Fruit fly (Drosophila melanogaster) whole organism, embryonic: Measurements from ENCODE around the gene mRpL10.

ENCODE experiments used
- Atf3 ChIP-seq: fragments of 200-800 bp; sonication (Bioruptor generic); optimal IDR thresholded peaks from 3 replicates; lab custom pipeline; 2016; ENCODE audit warnings: missing biosample characterization, missing genetic modification characterization
- CG1024 ChIP-seq: fragments of 200-800 bp; sonication (Bioruptor generic); IDR thresholded peaks from 2 replicates; pipeline ENCODE4 v1.3.6; 2022; ENCODE audit warnings: missing biosample characterization, missing genetic modification characterization
- CG10267 ChIP-seq: fragments of 200-800 bp; sonication (Bioruptor generic); optimal IDR thresholded peaks from 2 replicates; lab custom pipeline; 2018; ENCODE audit warnings: missing biosample characterization, mild to moderate bottlenecking, missing genetic modification characterization, moderate library complexity
- CG11456 ChIP-seq: fragments of 200-800 bp; sonication (Bioruptor generic); IDR thresholded peaks from 3 replicates; pipeline ENCODE4 v1.3.6; 2022; ENCODE audit warnings: missing biosample characterization, missing genetic modification characterization
- CG11504 ChIP-seq: fragments of 200-800 bp; sonication (Bioruptor generic); optimal IDR thresholded peaks from 3 replicates; lab custom pipeline; 2019; ENCODE audit warnings: missing biosample characterization, mild to moderate bottlenecking, missing genetic modification characterization, moderate library complexity
- CG18764 ChIP-seq: fragments of 200-800 bp; sonication (Bioruptor generic); optimal IDR thresholded peaks from 3 replicates; lab custom pipeline; 2016; ENCODE audit warnings: missing biosample characterization, missing genetic modification characterization
- CG2116 ChIP-seq: fragments of 200-800 bp; sonication (Bioruptor generic); optimal IDR thresholded peaks from 3 replicates; lab custom pipeline; 2018; ENCODE audit warnings: missing biosample characterization, mild to moderate bottlenecking, missing genetic modification characterization
- CG2712 ChIP-seq: fragments of 200-800 bp; optimal IDR thresholded peaks from 3 replicates; lab custom pipeline; 2019; ENCODE audit warnings: missing biosample characterization, mild to moderate bottlenecking, missing genetic modification characterization, moderate library complexity
- CG31388 ChIP-seq: fragments of 200-800 bp; sonication (Bioruptor generic); optimal IDR thresholded peaks from 2 replicates; lab custom pipeline; 2016; ENCODE audit warnings: missing biosample characterization, missing genetic modification characterization
- CG32532 ChIP-seq: fragments of 200-800 bp; sonication (Bioruptor generic); IDR thresholded peaks from 2 replicates; pipeline ENCODE4 v1.3.6; 2022; ENCODE audit warnings: missing biosample characterization, missing genetic modification characterization
- CG33213 ChIP-seq: fragments of 200-800 bp; sonication (Bioruptor generic); optimal IDR thresholded peaks from 3 replicates; lab custom pipeline; 2016; ENCODE audit warnings: missing biosample characterization, missing genetic modification characterization
- CG4707 ChIP-seq: fragments of 200-800 bp; sonication (Bioruptor generic); optimal IDR thresholded peaks from 2 replicates; lab custom pipeline; 2018; ENCODE audit warnings: missing biosample characterization, mild to moderate bottlenecking, missing genetic modification characterization, moderate library complexity
- CG6689 ChIP-seq: fragments of 200-800 bp; sonication (Bioruptor generic); IDR thresholded peaks from 2 replicates; pipeline ENCODE4 v1.3.6; 2022; ENCODE audit warnings: missing biosample characterization, missing genetic modification characterization
- CG6765 ChIP-seq: fragments of 200-800 bp; sonication (Bioruptor generic); optimal IDR thresholded peaks from 3 replicates; lab custom pipeline; 2017; ENCODE audit warnings: missing biosample characterization, mild to moderate bottlenecking, missing genetic modification characterization
- CG7987 ChIP-seq: fragments of 200-800 bp; sonication (Bioruptor generic); optimal IDR thresholded peaks from 2 replicates; lab custom pipeline; 2018; ENCODE audit warnings: missing biosample characterization, mild to moderate bottlenecking, missing genetic modification characterization, moderate library complexity
- CG9609 ChIP-seq: fragments of 200-800 bp; sonication (Bioruptor generic); optimal IDR thresholded peaks from 3 replicates; lab custom pipeline; 2016; ENCODE audit warnings: missing biosample characterization, missing genetic modification characterization
- CoRest ChIP-seq: fragments of 200-800 bp; sonication (Bioruptor generic); optimal IDR thresholded peaks from 3 replicates; lab custom pipeline; 2018; ENCODE audit warnings: missing biosample characterization, mild to moderate bottlenecking, missing genetic modification characterization, moderate library complexity
- D19B ChIP-seq: fragments of 200-800 bp; sonication (Bioruptor generic); optimal IDR thresholded peaks from 2 replicates; lab custom pipeline; 2017; ENCODE audit warnings: missing biosample characterization, mild to moderate bottlenecking, missing genetic modification characterization
- Dip3 ChIP-seq: fragments of 200-800 bp; sonication (Bioruptor generic); optimal IDR thresholded peaks from 3 replicates; lab custom pipeline; 2016; ENCODE audit warnings: missing biosample characterization, missing genetic modification characterization
- ERR ChIP-seq: fragments of 200-800 bp; sonication (Bioruptor generic); optimal IDR thresholded peaks from 2 replicates; lab custom pipeline; 2016; ENCODE audit warnings: missing biosample characterization, missing genetic modification characterization
- Fer3 ChIP-seq: fragments of 200-800 bp; sonication (Bioruptor generic); optimal IDR thresholded peaks from 2 replicates; lab custom pipeline; 2018; ENCODE audit warnings: missing biosample characterization, mild to moderate bottlenecking, missing genetic modification characterization, moderate library complexity
- HmgD ChIP-seq: fragments of 200-800 bp; sonication (Bioruptor generic); optimal IDR thresholded peaks from 3 replicates; lab custom pipeline; 2016; ENCODE audit warnings: missing biosample characterization, missing genetic modification characterization
- Hmr ChIP-seq: fragments of 200-800 bp; sonication (Bioruptor generic); optimal IDR thresholded peaks from 3 replicates; lab custom pipeline; 2017; ENCODE audit warnings: mild to moderate bottlenecking, missing biosample characterization, missing genetic modification reagents, missing genetic modification characterization
- Hr51 ChIP-seq, 2 experiments: fragments of 200-800 bp; sonication (Bioruptor generic); optimal IDR thresholded peaks; 2 replicates in 1 of 2; 3 replicates in 1 of 2; lab custom pipeline; 2016 to 2018; ENCODE audit warnings: missing biosample characterization in 2 of 2, missing genetic modification characterization in 2 of 2, mild to moderate bottlenecking in 1 of 2, moderate library complexity in 1 of 2
- Lhr ChIP-seq: fragments of 200-800 bp; sonication (Bioruptor generic); optimal IDR thresholded peaks from 3 replicates; lab custom pipeline; 2017; ENCODE audit warnings: mild to moderate bottlenecking, missing biosample characterization, missing genetic modification reagents, missing genetic modification characterization
- Myb ChIP-seq: fragments of 200-800 bp; sonication (Bioruptor generic); optimal IDR thresholded peaks from 2 replicates; lab custom pipeline; 2016; ENCODE audit warnings: missing biosample characterization, missing genetic modification characterization
- NC2β ChIP-seq: fragments of 200-800 bp; sonication (Bioruptor generic); optimal IDR thresholded peaks from 2 replicates; lab custom pipeline; 2016; ENCODE audit warnings: missing biosample characterization, missing genetic modification characterization
- NfI ChIP-seq: fragments of 200-800 bp; sonication (Bioruptor generic); optimal IDR thresholded peaks from 3 replicates; lab custom pipeline; 2018; ENCODE audit warnings: missing biosample characterization, mild to moderate bottlenecking, missing genetic modification characterization, moderate library complexity
- Side ChIP-seq: fragments of 200-800 bp; sonication (Bioruptor generic); optimal IDR thresholded peaks from 2 replicates; lab custom pipeline; 2016; ENCODE audit warnings: missing biosample characterization, missing genetic modification characterization
- Sin3A ChIP-seq: fragments of >200 bp; optimal IDR thresholded peaks from 2 replicates; lab custom pipeline; 2018
- Ssrp ChIP-seq: fragments of 200-800 bp; sonication (Bioruptor generic); optimal IDR thresholded peaks from 2 replicates; lab custom pipeline; 2018; ENCODE audit warnings: missing biosample characterization, mild to moderate bottlenecking, missing genetic modification characterization, moderate library complexity
- Taf1 ChIP-seq: fragments of 200-800 bp; sonication (Bioruptor generic); IDR thresholded peaks from 2 replicates; pipeline ENCODE4 v1.3.6; 2022; ENCODE audit warnings: missing biosample characterization, missing genetic modification characterization
- Vsx1 ChIP-seq: fragments of 200-800 bp; sonication (Bioruptor generic); optimal IDR thresholded peaks from 2 replicates; lab custom pipeline; 2017; ENCODE audit warnings: missing biosample characterization, mild to moderate bottlenecking, missing genetic modification characterization, missing genetic modification reagents
- ase ChIP-seq: fragments of 200-800 bp; sonication (Bioruptor generic); IDR thresholded peaks from 3 replicates; pipeline ENCODE4 v1.3.6; 2022; ENCODE audit warnings: missing biosample characterization, missing genetic modification characterization
- bcd ChIP-seq: fragments of 200-800 bp; sonication (Bioruptor generic); optimal IDR thresholded peaks from 2 replicates; lab custom pipeline; 2017; ENCODE audit warnings: missing biosample characterization, mild to moderate bottlenecking, missing genetic modification characterization
- cad ChIP-seq: fragments of >200 bp; optimal IDR thresholded peaks from 2 replicates; lab custom pipeline; 2017; ENCODE audit warnings: missing biosample characterization, missing genetic modification characterization
- da ChIP-seq: fragments of 200-800 bp; sonication (Bioruptor generic); optimal IDR thresholded peaks from 2 replicates; lab custom pipeline; 2016; ENCODE audit warnings: missing biosample characterization, missing genetic modification characterization
- dm ChIP-seq: fragments of 200-800 bp; sonication (Bioruptor generic); optimal IDR thresholded peaks from 3 replicates; lab custom pipeline; 2016; ENCODE audit warnings: missing biosample characterization, missing genetic modification characterization
- gcm2 ChIP-seq: fragments of 200-800 bp; sonication (Bioruptor generic); optimal IDR thresholded peaks from 2 replicates; lab custom pipeline; 2016; ENCODE audit warnings: missing biosample characterization, missing genetic modification characterization
- her ChIP-seq: fragments of 200-800 bp; sonication (Bioruptor generic); optimal IDR thresholded peaks from 2 replicates; lab custom pipeline; 2016; ENCODE audit warnings: missing biosample characterization, missing genetic modification characterization
- kni ChIP-seq: fragments of 200-800 bp; sonication (Bioruptor generic); optimal IDR thresholded peaks from 3 replicates; lab custom pipeline; 2017; ENCODE audit warnings: mild to moderate bottlenecking, missing biosample characterization, missing genetic modification reagents, missing genetic modification characterization
- knrl ChIP-seq: fragments of 200-800 bp; sonication (Bioruptor generic); IDR thresholded peaks from 3 replicates; pipeline ENCODE4 v1.3.6; 2022; ENCODE audit warnings: missing biosample characterization, missing genetic modification characterization; ENCODE audit not compliant: partially characterized antibody
- luna ChIP-seq: fragments of 200-800 bp; sonication (Bioruptor generic); optimal IDR thresholded peaks from 2 replicates; lab custom pipeline; 2016; ENCODE audit warnings: missing biosample characterization, missing genetic modification characterization
- nau ChIP-seq: fragments of 200-800 bp; sonication (Bioruptor generic); optimal IDR thresholded peaks from 3 replicates; lab custom pipeline; 2017; ENCODE audit warnings: missing biosample characterization, mild to moderate bottlenecking, missing genetic modification characterization, missing genetic modification reagents
- nmo ChIP-seq: fragments of 200-800 bp; sonication (Bioruptor generic); optimal IDR thresholded peaks from 2 replicates; lab custom pipeline; 2018; ENCODE audit warnings: missing biosample characterization, mild to moderate bottlenecking, missing genetic modification characterization, moderate library complexity
- nom ChIP-seq: fragments of 200-800 bp; sonication (Bioruptor generic); optimal IDR thresholded peaks from 2 replicates; lab custom pipeline; 2017; ENCODE audit warnings: missing biosample characterization, missing genetic modification characterization, mild to moderate bottlenecking, moderate library complexity, missing genetic modification reagents
- sc ChIP-seq, 3 experiments: fragments of >200 bp in 2 of 3; fragments of 200-800 bp in 1 of 3; sonication (Bioruptor generic) in 1 of 3; optimal IDR thresholded peaks; 2 replicates in 2 of 3; 3 replicates in 1 of 3; lab custom pipeline; 2017; ENCODE audit warnings: mild to moderate bottlenecking in 1 of 3, missing biosample characterization in 1 of 3, missing genetic modification characterization in 1 of 3, missing genetic modification reagents in 1 of 3
- sens-2 ChIP-seq: fragments of 200-800 bp; sonication (Bioruptor generic); IDR thresholded peaks from 2 replicates; pipeline ENCODE4 v1.3.6; 2022; ENCODE audit warnings: missing biosample characterization, missing genetic modification characterization
- sug ChIP-seq: fragments of 200-800 bp; optimal IDR thresholded peaks from 2 replicates; lab custom pipeline; 2019; ENCODE audit warnings: missing biosample characterization, mild to moderate bottlenecking, missing genetic modification characterization, moderate library complexity
- ttk ChIP-seq: fragments of 200-800 bp; sonication (Bioruptor generic); IDR thresholded peaks from 2 replicates; pipeline ENCODE4 v2.1.2; 2022; ENCODE audit warnings: missing biosample characterization, missing genetic modification characterization
- z ChIP-seq: fragments of 200-800 bp; sonication (Bioruptor generic); IDR thresholded peaks from 3 replicates; pipeline ENCODE4 v1.3.6; 2022; ENCODE audit warnings: missing biosample characterization, missing genetic modification characterization

Gene mRpL10

dm6 chr2L:221939-222489 lies 18.4 kb downstream of the mRpL10 start:
- TF ChIP-seq Hr51 (GFP tag; optimal IDR thresholded peaks at IDR 0.05; lab: Kevin White, UChicago): peak in 1 of 2 experiments; percentile 2
- TF ChIP-seq kni (GFP tag; lab: Kevin White, UChicago): peak; percentile 98
- TF ChIP-seq gcm2 (GFP tag; lab: Kevin White, UChicago): no peak
- TF ChIP-seq CG10267 (tag; lab: Kevin White, UChicago): no peak
- TF ChIP-seq NC2β (GFP tag; lab: Kevin White, UChicago): no peak
- no peak for TF ChIP-seq CG2116 (GFP tag; lab: Kevin White, UChicago)
- TF ChIP-seq Dip3 (GFP tag; lab: Kevin White, UChicago): no peak
- TF ChIP-seq CG6765 (GFP tag; lab: Kevin White, UChicago): peak; percentile 10
- TF ChIP-seq Taf1: no peak
- TF ChIP-seq CG7987 (GFP tag; lab: Kevin White, UChicago): no peak
- TF ChIP-seq bcd (GFP tag; lab: Kevin White, UChicago): no peak
- TF ChIP-seq Ssrp (tag; lab: Kevin White, UChicago): no peak
- no peak for TF ChIP-seq CG33213
- no peak for TF ChIP-seq CG32532
- no peak for TF ChIP-seq ttk (GFP tag; lab: Robert Waterston, UW)
- TF ChIP-seq knrl (GFP tag; lab: Robert Waterston, UW): no peak
- TF ChIP-seq Myb (GFP tag; lab: Kevin White, UChicago): no peak
- peak; percentile 39; the same call in 1 of the 2 replicates for TF ChIP-seq CG1024 (GFP tag; lab: Robert Waterston, UW)
- no peak for TF ChIP-seq CG4707
- no peak for TF ChIP-seq CG11504 (tag; lab: Kevin White, UChicago)
- no peak for TF ChIP-seq Atf3 (GFP tag; lab: Kevin White, UChicago)
- peak; percentile 5; the same call in 1 of the 2 replicates for TF ChIP-seq CG6689 (GFP tag; lab: Robert Waterston, UW)
- no peak for TF ChIP-seq Lhr (GFP tag; lab: Kevin White, UChicago)
- no peak for TF ChIP-seq CG18764 (GFP tag; lab: Kevin White, UChicago)
- TF ChIP-seq Hmr (GFP tag; lab: Kevin White, UChicago): peak; percentile 8
- TF ChIP-seq her: peak; percentile 26
- TF ChIP-seq ase: no peak
- no peak for TF ChIP-seq Vsx1 (GFP tag; lab: Kevin White, UChicago)
- no peak for TF ChIP-seq da (GFP tag; lab: Kevin White, UChicago)
- peak; percentile 83 for TF ChIP-seq z
- no peak for TF ChIP-seq CG9609 (GFP tag; lab: Kevin White, UChicago)
- TF ChIP-seq Side (GFP tag; lab: Kevin White, UChicago): peak; percentile 20
- TF ChIP-seq NfI (GFP tag; lab: Kevin White, UChicago): no peak
- no peak for TF ChIP-seq Fer3 (tag; lab: Kevin White, UChicago)
- TF ChIP-seq nom (GFP tag; lab: Kevin White, UChicago): peak; percentile 46
- TF ChIP-seq cad: no peak
- no peak for TF ChIP-seq HmgD (GFP tag; lab: Kevin White, UChicago)
- no peak for TF ChIP-seq Sin3A (lab: Kevin White, UChicago)
- TF ChIP-seq sc (optimal IDR thresholded peaks at IDR 0.05; lab: Kevin White, UChicago): no peak
- no peak for TF ChIP-seq sc (GFP tag; optimal IDR thresholded peaks at IDR 0.05; lab: Kevin White, UChicago)
- TF ChIP-seq CG11456: no peak
- no peak for TF ChIP-seq CoRest (tag; lab: Kevin White, UChicago)
- TF ChIP-seq nmo (GFP tag; lab: Kevin White, UChicago): no peak
- TF ChIP-seq CG2712 (tag; lab: Kevin White, UChicago): peak; percentile 13
- peak; percentile 22 for TF ChIP-seq ERR
- no peak for TF ChIP-seq dm (GFP tag; lab: Kevin White, UChicago)
- TF ChIP-seq D19B (GFP tag; lab: Kevin White, UChicago): no peak
- no peak for TF ChIP-seq nau (GFP tag; lab: Kevin White, UChicago)
- TF ChIP-seq sug (tag; lab: Kevin White, UChicago): peak; percentile 22
- TF ChIP-seq sens-2 (GFP tag; lab: Robert Waterston, UW): no peak
- TF ChIP-seq CG31388: no peak
- TF ChIP-seq luna: no peak
